Worm (Caenorhabditis elegans): ENCODE results near the gene cut-3.

- no peak for TF ChIP-seq sox-4 (tag; optimal IDR thresholded peaks at IDR 0.05)
- TF ChIP-seq ceh-6 (GFP tag; optimal IDR thresholded peaks at IDR 0.05), result no peak
Observed at ce11 chrII:8420775-8421388, 25.7 kb downstream of the cut-3 start.

All from whole organism, late embryonic.